Fruit fly (Drosophila melanogaster) S2 (cell line): ENCODE measurements around the gene CG14930.

Experiments
- CG8478 ChIP-seq: fragments of >200 bp; optimal IDR thresholded peaks from 2 replicates; lab custom pipeline; 2018
- CTCF ChIP-seq, 2 experiments: fragments of >200 bp; optimal IDR thresholded peaks; 2 replicates each; lab custom pipeline; 2018

- TF ChIP-seq CTCF (optimal IDR thresholded peaks at IDR 0.05; lab: Kevin White, UChicago) = no peak
- TF ChIP-seq CG8478 (lab: Kevin White, UChicago) = no peak
Measured at dm6 chr2L:11535845-11536244, 14.8 kb upstream of the CG14930 start, which contains the start of gene CG43438.
